Fruit fly (Drosophila melanogaster) whole organism, wandering third instar larva: ENCODE measurements around the gene CG31642.

ENCODE experiments used
- CrebA ChIP-seq: fragments of 200-800 bp; sonication (Bioruptor generic); optimal IDR thresholded peaks from 2 replicates; lab custom pipeline; 2016; ENCODE audit warnings: missing biosample characterization, mild to moderate bottlenecking, missing genetic modification characterization, borderline replicate concordance
- brk ChIP-seq: fragments of 200-800 bp; sonication (Bioruptor generic); optimal IDR thresholded peaks from 2 replicates; lab custom pipeline; 2016; ENCODE audit warnings: missing biosample characterization, mild to moderate bottlenecking, missing genetic modification characterization
- fru ChIP-seq: fragments of 200-800 bp; sonication (Bioruptor generic); optimal IDR thresholded peaks from 3 replicates; lab custom pipeline; 2016; ENCODE audit warnings: missing biosample characterization, mild to moderate bottlenecking, missing genetic modification characterization
- h ChIP-seq: fragments of 200-800 bp; sonication (Bioruptor generic); optimal IDR thresholded peaks from 3 replicates; lab custom pipeline; 2016; ENCODE audit warnings: missing biosample characterization, mild to moderate bottlenecking, missing genetic modification characterization
- jim ChIP-seq: fragments of 175-275, 200-325 bp; sonication (Bioruptor generic); optimal IDR thresholded peaks from 2 replicates; lab custom pipeline; 2016; ENCODE audit warnings: missing biosample characterization, mild to moderate bottlenecking, missing genetic modification characterization
- pan ChIP-seq: fragments of >200 bp; optimal IDR thresholded peaks from 2 replicates; lab custom pipeline; 2017
- psq ChIP-seq: fragments of 200-800 bp; sonication (Bioruptor generic); optimal IDR thresholded peaks from 3 replicates; lab custom pipeline; 2017; ENCODE audit warnings: missing biosample characterization, mild to moderate bottlenecking, missing genetic modification characterization, moderate library complexity
- rgr ChIP-seq: fragments of 200-800 bp; sonication (Bioruptor generic); optimal IDR thresholded peaks from 3 replicates; lab custom pipeline; 2016; ENCODE audit warnings: missing biosample characterization, mild to moderate bottlenecking, missing genetic modification characterization

DNA sequence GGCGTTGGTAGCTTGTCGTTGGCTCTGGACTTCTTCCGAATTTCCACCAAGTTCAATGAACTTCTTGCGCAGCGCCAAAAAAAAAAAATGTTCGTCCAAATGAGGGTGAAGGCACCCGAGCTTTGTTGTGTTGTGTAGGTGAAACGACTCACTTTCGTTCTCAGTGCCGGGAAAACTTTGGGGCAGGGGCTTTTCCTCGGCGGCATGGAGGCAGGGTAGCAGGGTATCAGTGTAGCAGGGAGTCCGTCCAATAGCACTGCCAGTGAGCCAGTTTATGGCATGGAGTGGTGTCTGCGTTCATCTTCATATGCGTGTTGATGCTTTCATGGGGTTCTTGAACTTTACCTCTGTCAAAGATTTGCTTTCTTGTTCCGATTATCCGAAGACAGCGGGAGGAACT is 44.0 kb upstream of the CG31642 start:
- no peak for TF ChIP-seq pan
- no peak for TF ChIP-seq CrebA (GFP tag; lab: Kevin White, UChicago)
- no peak for TF ChIP-seq psq (GFP tag; lab: Kevin White, UChicago)
- TF ChIP-seq brk (GFP tag; lab: Kevin White, UChicago): no peak
- no peak for TF ChIP-seq h (GFP tag; lab: Kevin White, UChicago)
- TF ChIP-seq rgr (GFP tag; lab: Kevin White, UChicago): no peak
- no peak for TF ChIP-seq jim (GFP tag; lab: Kevin White, UChicago)
- no peak for TF ChIP-seq fru
